Worm (Caenorhabditis elegans): ENCODE results near the gene mon-2.

mon-2 gene

ce11 chrIV:12086498-12086897 lies 10.1 kb upstream of the mon-2 start:
- TF ChIP-seq tbx-8 (GFP tag; optimal IDR thresholded peaks at IDR 0.05) (peak; percentile 77), cnd-1 (tag; optimal IDR thresholded peaks at IDR 0.05) (peak; percentile 77), hlh-1 (tag; optimal IDR thresholded peaks at IDR 0.05) (no peak), nhr-237 (tag; optimal IDR thresholded peaks at IDR 0.05) (no peak), lin-32 (GFP tag; optimal IDR thresholded peaks at IDR 0.05) (peak; percentile 68), pha-4 (tag; optimal IDR thresholded peaks at IDR 0.05) (peak; percentile 65), ceh-83 (GFP tag; optimal IDR thresholded peaks at IDR 0.05) (peak; percentile 80), flh-1 (GFP tag; optimal IDR thresholded peaks at IDR 0.05) (peak; percentile 25), ceh-43 (GFP tag; optimal IDR thresholded peaks at IDR 0.05) (peak; percentile 62), ces-1 (GFP tag; optimal IDR thresholded peaks at IDR 0.05) (no peak), unc-39 (tag; optimal IDR thresholded peaks at IDR 0.05) (no peak), mls-2 (tag; optimal IDR thresholded peaks at IDR 0.05) (peak; percentile 84), sptf-1 (tag; optimal IDR thresholded peaks at IDR 0.05) (peak; percentile 83), ztf-11 (tag; optimal IDR thresholded peaks at IDR 0.05) (no peak), mab-5 (tag; optimal IDR thresholded peaks at IDR 0.05) (no peak), mep-1 (tag; optimal IDR thresholded peaks at IDR 0.05) (no peak), elt-3 (tag; optimal IDR thresholded peaks at IDR 0.05) (no peak), nhr-2 (tag; optimal IDR thresholded peaks at IDR 0.05) (no peak), unc-62 (GFP tag; optimal IDR thresholded peaks at IDR 0.05) (no peak), ham-2 (GFP tag; optimal IDR thresholded peaks at IDR 0.05) (peak; percentile 88), nhr-28 (tag; optimal IDR thresholded peaks at IDR 0.05) (no peak), lsy-2 (tag; optimal IDR thresholded peaks at IDR 0.05) (no peak), unc-120 (tag; optimal IDR thresholded peaks at IDR 0.05; ENCODE audit: poor library complexity, severe bottlenecking) (peak; percentile 57), M03D4.4 (tag; optimal IDR thresholded peaks at IDR 0.05) (peak; percentile 82), nhr-12 (tag; optimal IDR thresholded peaks at IDR 0.05) (no peak), lin-13 (tag; optimal IDR thresholded peaks at IDR 0.05) (no peak), ceh-39 (tag; optimal IDR thresholded peaks at IDR 0.05) (no peak), elt-1 (tag; optimal IDR thresholded peaks at IDR 0.05; ENCODE audit: borderline replicate concordance, insufficient read depth) (peak; percentile 23), zip-8 (tag; optimal IDR thresholded peaks at IDR 0.05) (no peak), nhr-76 (tag; optimal IDR thresholded peaks at IDR 0.05) (no peak), bed-3 (GFP tag; optimal IDR thresholded peaks at IDR 0.05) (no peak), sem-2 (GFP tag; optimal IDR thresholded peaks at IDR 0.05) (peak; percentile 42), snpc-4 (tag; optimal IDR thresholded peaks at IDR 0.05) (no peak), blmp-1 (tag; optimal IDR thresholded peaks at IDR 0.05) (no peak), drap-1 (GFP tag; optimal IDR thresholded peaks at IDR 0.05) (peak; percentile 75)

- TF ChIP-seq sptf-1 (tag; optimal IDR thresholded peaks at IDR 0.05) = no peak
- no peak for TF ChIP-seq hlh-1 (tag; optimal IDR thresholded peaks at IDR 0.05)
- TF ChIP-seq unc-120 (tag; optimal IDR thresholded peaks at IDR 0.05; ENCODE audit: poor library complexity, severe bottlenecking) = no peak
- peak; percentile 36 for TF ChIP-seq ham-2 (GFP tag; optimal IDR thresholded peaks at IDR 0.05)
- no peak for TF ChIP-seq elt-1 (tag; optimal IDR thresholded peaks at IDR 0.05; ENCODE audit: borderline replicate concordance, insufficient read depth)
- peak; percentile 58 for TF ChIP-seq blmp-1 (tag; optimal IDR thresholded peaks at IDR 0.05)
- no peak for TF ChIP-seq bed-3 (GFP tag; optimal IDR thresholded peaks at IDR 0.05)
- no peak for TF ChIP-seq ceh-83 (GFP tag; optimal IDR thresholded peaks at IDR 0.05)
- TF ChIP-seq nhr-237 (tag; optimal IDR thresholded peaks at IDR 0.05) = peak; percentile 11
- TF ChIP-seq ztf-11 (tag; optimal IDR thresholded peaks at IDR 0.05) = no peak
- TF ChIP-seq flh-1 (GFP tag; optimal IDR thresholded peaks at IDR 0.05) = no peak
- TF ChIP-seq lsy-2 (tag; optimal IDR thresholded peaks at IDR 0.05) = peak; percentile 28
- TF ChIP-seq mep-1 (tag; optimal IDR thresholded peaks at IDR 0.05) = peak; percentile 35
These were observed 7.7 kb upstream of the mon-2 start for ce11 chrIV:12088898-12089297.

- no peak for TF ChIP-seq mab-5 (tag; optimal IDR thresholded peaks at IDR 0.05)
- no peak for TF ChIP-seq ceh-43 (GFP tag; optimal IDR thresholded peaks at IDR 0.05)
- no peak for TF ChIP-seq mls-2 (tag; optimal IDR thresholded peaks at IDR 0.05)
- TF ChIP-seq flh-1 (GFP tag; optimal IDR thresholded peaks at IDR 0.05) = no peak
- no peak for TF ChIP-seq ceh-39 (tag; optimal IDR thresholded peaks at IDR 0.05)
- no peak for TF ChIP-seq drap-1 (GFP tag; optimal IDR thresholded peaks at IDR 0.05)
- no peak for TF ChIP-seq nhr-76 (tag; optimal IDR thresholded peaks at IDR 0.05)
- TF ChIP-seq ham-2 (GFP tag; optimal IDR thresholded peaks at IDR 0.05) = no peak
- no peak for TF ChIP-seq snpc-4 (tag; optimal IDR thresholded peaks at IDR 0.05)
- no peak for TF ChIP-seq elt-1 (tag; optimal IDR thresholded peaks at IDR 0.05; ENCODE audit: borderline replicate concordance, insufficient read depth)
- TF ChIP-seq hlh-1 (tag; optimal IDR thresholded peaks at IDR 0.05) = no peak
These were observed 7.0 kb upstream of the mon-2 start, which contains the start of gene F11A10.6 for ce11 chrIV:12089551-12089950. TSS of gene F11A10.6 (minus strand) at chrIV:12089651.
